Fruit fly (Drosophila melanogaster) whole organism, embryonic: ENCODE results near the gene rtv.

Experiments
- Bteb2 ChIP-seq: fragments of 200-800 bp; sonication (Bioruptor generic); optimal IDR thresholded peaks from 2 replicates; lab custom pipeline; 2016; ENCODE audit warnings: missing biosample characterization, missing genetic modification characterization
- CG11398 ChIP-seq: fragments of 200-800 bp; sonication (Bioruptor generic); optimal IDR thresholded peaks from 2 replicates; lab custom pipeline; 2016; ENCODE audit warnings: missing biosample characterization, missing genetic modification characterization
- CG11723 ChIP-seq: fragments of 200-800 bp; sonication (Bioruptor generic); optimal IDR thresholded peaks from 2 replicates; lab custom pipeline; 2017; ENCODE audit warnings: missing biosample characterization, mild to moderate bottlenecking, missing genetic modification characterization
- CG12219 ChIP-seq: fragments of 200-800 bp; sonication (Bioruptor generic); optimal IDR thresholded peaks from 3 replicates; lab custom pipeline; 2018; ENCODE audit warnings: missing biosample characterization, mild to moderate bottlenecking, missing genetic modification characterization
- CG12744 ChIP-seq: fragments of 200-800 bp; sonication (Bioruptor generic); optimal IDR thresholded peaks from 2 replicates; lab custom pipeline; 2016; ENCODE audit warnings: missing biosample characterization, missing genetic modification characterization
- CG12942 ChIP-seq: fragments of 200-800 bp; sonication (Bioruptor generic); optimal IDR thresholded peaks from 3 replicates; lab custom pipeline; 2016; ENCODE audit warnings: missing biosample characterization, missing genetic modification characterization
- CG13775 ChIP-seq: fragments of 200-800 bp; sonication (Bioruptor generic); optimal IDR thresholded peaks from 3 replicates; lab custom pipeline; 2017; ENCODE audit warnings: missing biosample characterization, mild to moderate bottlenecking, missing genetic modification characterization
- CG1602 ChIP-seq: fragments of 200-800 bp; sonication (Bioruptor generic); optimal IDR thresholded peaks from 3 replicates; lab custom pipeline; 2016; ENCODE audit warnings: missing biosample characterization, missing genetic modification characterization
- CG1647 ChIP-seq: fragments of 200-800 bp; sonication (Bioruptor generic); optimal IDR thresholded peaks from 3 replicates; lab custom pipeline; 2016; ENCODE audit warnings: missing biosample characterization, missing genetic modification characterization
- CG16813 ChIP-seq: fragments of 200-800 bp; sonication (Bioruptor generic); IDR thresholded peaks from 3 replicates; pipeline ENCODE4 v1.3.6; 2022; ENCODE audit warnings: missing biosample characterization, missing genetic modification characterization; ENCODE audit not compliant: partially characterized antibody
- CG16815 ChIP-seq: fragments of 200-800 bp; sonication (Bioruptor generic); optimal IDR thresholded peaks from 3 replicates; lab custom pipeline; 2017; ENCODE audit warnings: missing biosample characterization, mild to moderate bottlenecking, missing genetic modification characterization
- CG16863 ChIP-seq: fragments of 200-800 bp; sonication (Bioruptor generic); optimal IDR thresholded peaks from 3 replicates; lab custom pipeline; 2016; ENCODE audit warnings: missing biosample characterization, missing genetic modification characterization
- CG17359 ChIP-seq: fragments of 200-800 bp; sonication (Bioruptor generic); optimal IDR thresholded peaks from 3 replicates; lab custom pipeline; 2018; ENCODE audit warnings: missing biosample characterization, mild to moderate bottlenecking, missing genetic modification characterization, moderate library complexity
- CG1792 ChIP-seq: fragments of 200-800 bp; sonication (Bioruptor generic); optimal IDR thresholded peaks from 2 replicates; lab custom pipeline; 2016; ENCODE audit warnings: missing biosample characterization, missing genetic modification characterization
- CG2129 ChIP-seq: fragments of 200-800 bp; sonication (Bioruptor generic); IDR thresholded peaks from 2 replicates; pipeline ENCODE4 v1.3.6; 2022; ENCODE audit warnings: missing biosample characterization, missing genetic modification characterization; ENCODE audit not compliant: partially characterized antibody
- CG6175 ChIP-seq: fragments of 200-800 bp; sonication (Bioruptor generic); IDR thresholded peaks from 3 replicates; pipeline ENCODE4 v1.3.6; 2022; ENCODE audit warnings: missing biosample characterization, missing genetic modification characterization
- CG7556 ChIP-seq: fragments of 200-800 bp; sonication (Bioruptor generic); optimal IDR thresholded peaks from 2 replicates; lab custom pipeline; 2017; ENCODE audit warnings: missing biosample characterization, mild to moderate bottlenecking, missing genetic modification characterization
- CG7928 ChIP-seq: fragments of 200-800 bp; sonication (Bioruptor generic); optimal IDR thresholded peaks from 2 replicates; lab custom pipeline; 2017; ENCODE audit warnings: missing biosample characterization, mild to moderate bottlenecking, missing genetic modification characterization
- CG8765 ChIP-seq: fragments of 200-800 bp; sonication (Bioruptor generic); IDR thresholded peaks from 2 replicates; pipeline ENCODE4 v1.3.6; 2022; ENCODE audit warnings: missing biosample characterization, missing genetic modification characterization
- CG9215 ChIP-seq: fragments of 200-800 bp; sonication (Bioruptor generic); IDR thresholded peaks from 2 replicates; pipeline ENCODE4 v1.3.6; 2022; ENCODE audit warnings: missing biosample characterization, missing genetic modification characterization
- CG9932 ChIP-seq: fragments of 200-800 bp; sonication (Bioruptor generic); IDR thresholded peaks from 2 replicates; pipeline ENCODE4 v1.3.6; 2022; ENCODE audit warnings: missing biosample characterization, missing genetic modification characterization
- Dbx ChIP-seq: fragments of 200-800 bp; sonication (Bioruptor generic); IDR thresholded peaks from 3 replicates; pipeline ENCODE4 v1.3.6; 2022; ENCODE audit warnings: missing biosample characterization, missing genetic modification characterization
- Dip2 ChIP-seq: fragments of 200-800 bp; sonication (Bioruptor generic); IDR thresholded peaks from 2 replicates; pipeline ENCODE4 v1.3.6; 2022; ENCODE audit warnings: missing biosample characterization, missing genetic modification characterization
- Dref ChIP-seq: fragments of 200-800 bp; sonication (Bioruptor generic); IDR thresholded peaks from 2 replicates; pipeline ENCODE4 v1.3.6; 2022; ENCODE audit warnings: missing biosample characterization, missing genetic modification characterization
- Ets65A ChIP-seq: fragments of 200-800 bp; sonication (Bioruptor generic); peaks from one replicate; lab custom pipeline; 2016; ENCODE audit warnings: missing biosample characterization, missing genetic modification characterization
- Fer1 ChIP-seq: fragments of 200-800 bp; sonication (Bioruptor generic); optimal IDR thresholded peaks from 2 replicates; lab custom pipeline; 2017; ENCODE audit warnings: missing biosample characterization, mild to moderate bottlenecking, missing genetic modification characterization
- H15 ChIP-seq: fragments of 200-800 bp; sonication (Bioruptor generic); IDR thresholded peaks from 3 replicates; pipeline ENCODE4 v1.3.6; 2022; ENCODE audit warnings: missing biosample characterization, missing genetic modification characterization
- Kr ChIP-seq: fragments of 200-800 bp; sonication (Bioruptor generic); optimal IDR thresholded peaks from 2 replicates; lab custom pipeline; 2017; ENCODE audit warnings: missing biosample characterization, mild to moderate bottlenecking, missing genetic modification characterization
- MESR4 ChIP-seq: fragments of 200-800 bp; sonication (Bioruptor generic); optimal IDR thresholded peaks from 2 replicates; lab custom pipeline; 2018; ENCODE audit warnings: missing biosample characterization, mild to moderate bottlenecking, missing genetic modification characterization, moderate library complexity
- NC2β ChIP-seq: fragments of 200-800 bp; sonication (Bioruptor generic); optimal IDR thresholded peaks from 2 replicates; lab custom pipeline; 2016; ENCODE audit warnings: missing biosample characterization, missing genetic modification characterization
- Optix ChIP-seq: fragments of 200-800 bp; sonication (Bioruptor generic); IDR thresholded peaks from 3 replicates; pipeline ENCODE4 v1.3.6; 2022; ENCODE audit warnings: missing biosample characterization, missing genetic modification characterization
- PHDP ChIP-seq: fragments of 200-800 bp; sonication (Bioruptor generic); optimal IDR thresholded peaks from 3 replicates; lab custom pipeline; 2018; ENCODE audit warnings: missing biosample characterization, mild to moderate bottlenecking, missing genetic modification characterization, moderate library complexity
- Rfx ChIP-seq: fragments of 200-800 bp; sonication (Bioruptor generic); IDR thresholded peaks from 2 replicates; pipeline ENCODE4 v1.3.6; 2022; ENCODE audit warnings: missing biosample characterization, missing genetic modification characterization
- bowl ChIP-seq: fragments of 200-800 bp; sonication (Bioruptor generic); IDR thresholded peaks from 2 replicates; pipeline ENCODE4 v1.3.6; 2022; ENCODE audit warnings: missing biosample characterization, missing genetic modification characterization
- ci ChIP-seq: fragments of 200-800 bp; sonication (Bioruptor generic); IDR thresholded peaks from 3 replicates; pipeline ENCODE4 v1.3.6; 2022; ENCODE audit warnings: missing biosample characterization, missing genetic modification characterization
- crol ChIP-seq: fragments of 200-800 bp; sonication (Bioruptor generic); IDR thresholded peaks from 2 replicates; pipeline ENCODE4 v1.3.6; 2022; ENCODE audit warnings: missing biosample characterization, missing genetic modification characterization
- cwo ChIP-seq: fragments of 200-800 bp; sonication (Bioruptor generic); optimal IDR thresholded peaks from 3 replicates; lab custom pipeline; 2017; ENCODE audit warnings: missing biosample characterization, missing genetic modification characterization, mild to moderate bottlenecking, moderate library complexity, missing genetic modification reagents
- dan ChIP-seq: fragments of 200-800 bp; sonication (Bioruptor generic); IDR thresholded peaks from 2 replicates; pipeline ENCODE4 v1.3.6; 2022; ENCODE audit warnings: missing biosample characterization, missing genetic modification characterization
- gfzf ChIP-seq: fragments of 200-800 bp; sonication (Bioruptor generic); optimal IDR thresholded peaks from 2 replicates; lab custom pipeline; 2016; ENCODE audit warnings: missing biosample characterization, mild to moderate bottlenecking, missing genetic modification characterization, moderate library complexity
- insv ChIP-seq, 2 experiments: fragments of 200-800 bp; sonication (Bioruptor generic); optimal IDR thresholded peaks; 3 replicates each; lab custom pipeline; 2016 to 2018; ENCODE audit warnings: missing biosample characterization in 2 of 2, missing genetic modification characterization in 2 of 2
- kay ChIP-seq: fragments of 200-800 bp; sonication (Bioruptor generic); optimal IDR thresholded peaks from 2 replicates; lab custom pipeline; 2016; ENCODE audit warnings: missing biosample characterization, missing genetic modification characterization
- lilli ChIP-seq: fragments of 200-800 bp; sonication (Bioruptor generic); optimal IDR thresholded peaks from 3 replicates; lab custom pipeline; 2016; ENCODE audit warnings: missing biosample characterization, missing genetic modification characterization
- nerfin-1 ChIP-seq: fragments of 200-800 bp; sonication (Bioruptor generic); optimal IDR thresholded peaks from 3 replicates; lab custom pipeline; 2019; ENCODE audit warnings: missing biosample characterization, mild to moderate bottlenecking, missing genetic modification characterization, moderate library complexity
- onecut ChIP-seq: fragments of 200-800 bp; sonication (Bioruptor generic); IDR thresholded peaks from 2 replicates; pipeline ENCODE4 v1.3.6; 2022; ENCODE audit warnings: missing biosample characterization, missing genetic modification characterization
- pros ChIP-seq: fragments of 200-800 bp; sonication (Bioruptor generic); optimal IDR thresholded peaks from 3 replicates; lab custom pipeline; 2019; ENCODE audit warnings: missing biosample characterization, mild to moderate bottlenecking, missing genetic modification characterization, moderate library complexity
- sd ChIP-seq: fragments of 200-800 bp; sonication (Bioruptor generic); optimal IDR thresholded peaks from 3 replicates; lab custom pipeline; 2018; ENCODE audit warnings: missing biosample characterization, mild to moderate bottlenecking, missing genetic modification characterization, moderate library complexity
- sim ChIP-seq: fragments of 200-800 bp; sonication (Bioruptor generic); IDR thresholded peaks from 2 replicates; pipeline ENCODE4 v1.3.6; 2022; ENCODE audit warnings: missing biosample characterization, missing genetic modification characterization
- slou ChIP-seq: fragments of 200-800 bp; sonication (Bioruptor generic); optimal IDR thresholded peaks from 3 replicates; lab custom pipeline; 2016; ENCODE audit warnings: missing biosample characterization, missing genetic modification characterization
- sr ChIP-seq: fragments of 200-800 bp; sonication (Bioruptor generic); IDR thresholded peaks from 3 replicates; pipeline ENCODE4 v1.3.6; 2022; ENCODE audit warnings: missing biosample characterization, missing genetic modification characterization
- sug ChIP-seq: fragments of 200-800 bp; optimal IDR thresholded peaks from 2 replicates; lab custom pipeline; 2019; ENCODE audit warnings: missing biosample characterization, mild to moderate bottlenecking, missing genetic modification characterization, moderate library complexity
- zfh2 ChIP-seq: fragments of 200-800 bp; sonication (Bioruptor generic); optimal IDR thresholded peaks from 2 replicates; lab custom pipeline; 2016; ENCODE audit warnings: missing biosample characterization, missing genetic modification characterization

The rtv gene

dm6 chrX:11137566-11138186 is 16.1 kb downstream of the rtv start, which contains the start of gene CDK2AP1 (continued):
- TF ChIP-seq CG12744 (no peak), sug (tag; lab: Kevin White, UChicago) (peak; percentile 66), slou (no peak), kay (GFP tag; lab: Kevin White, UChicago) (no peak), Dip2 (GFP tag; lab: Robert Waterston, UW) (no peak), CG16863 (GFP tag; lab: Kevin White, UChicago) (peak; percentile 12), cwo (GFP tag; lab: Kevin White, UChicago) (no peak), zfh2 (GFP tag; lab: Kevin White, UChicago) (peak; percentile 40), CG16815 (GFP tag; lab: Kevin White, UChicago) (no peak), Dbx (GFP tag; lab: Robert Waterston, UW) (no peak), CG12942 (GFP tag; lab: Kevin White, UChicago) (no peak), CG12219 (GFP tag; lab: Kevin White, UChicago) (no peak), onecut (GFP tag; lab: Robert Waterston, UW) (peak; percentile 15; the same call in 1 of the 2 replicates), CG7928 (GFP tag; lab: Kevin White, UChicago) (no peak), Dref (GFP tag; lab: Robert Waterston, UW) (peak; percentile 89), Rfx (GFP tag; lab: Robert Waterston, UW) (peak; percentile 72), PHDP (peak; percentile 6), CG8765 (GFP tag; lab: Robert Waterston, UW) (no peak), sim (GFP tag; lab: Robert Waterston, UW) (no peak), lilli (peak; percentile 21), CG1602 (GFP tag; lab: Kevin White, UChicago) (no peak), Ets65A (GFP tag; lab: Kevin White, UChicago) (peak; percentile 82), CG2129 (peak; percentile 27; the same call in 1 of the 2 replicates), ci (no peak), CG7556 (GFP tag; lab: Kevin White, UChicago) (no peak), CG13775 (GFP tag; lab: Kevin White, UChicago) (peak; percentile 25), sd (no peak), sr (no peak), Kr (GFP tag; lab: Kevin White, UChicago) (no peak), bowl (GFP tag; lab: Robert Waterston, UW) (no peak), NC2β (GFP tag; lab: Kevin White, UChicago) (peak; percentile 18), CG1792 (no peak), dan (no peak), MESR4 (GFP tag; lab: Kevin White, UChicago) (peak; percentile 88), CG1647 (no peak), CG16813 (GFP tag; lab: Robert Waterston, UW) (peak; percentile 77), CG9932 (GFP tag; lab: Robert Waterston, UW) (peak; percentile 55; the same call in 1 of the 2 replicates), CG6175 (GFP tag; lab: Robert Waterston, UW) (no peak), CG17359 (tag; lab: Kevin White, UChicago) (no peak), nerfin-1 (tag; lab: Kevin White, UChicago) (peak; percentile 10), Fer1 (GFP tag; lab: Kevin White, UChicago) (no peak), insv (GFP tag; optimal IDR thresholded peaks at IDR 0.05; lab: Kevin White, UChicago) (no peak), CG11723 (GFP tag; lab: Kevin White, UChicago) (no peak), gfzf (GFP tag; lab: Kevin White, UChicago) (peak; percentile 55), CG9215 (GFP tag; lab: Robert Waterston, UW) (no peak), Bteb2 (GFP tag; lab: Kevin White, UChicago) (no peak), CG11398 (peak; percentile 4), crol (peak; percentile 26; the same call in 1 of the 2 replicates), H15 (GFP tag; lab: Robert Waterston, UW) (no peak), Optix (no peak), pros (GFP tag; lab: Kevin White, UChicago) (no peak)
